Worm (Caenorhabditis elegans) whole organism, dauer: Measurements from ENCODE around the gene pigx-1.

Experiments
- unc-62 ChIP-seq: sonication (generic microtip); optimal IDR thresholded peaks from 2 replicates; lab custom pipeline; 2017; ENCODE audit warnings: missing biosample characterization, missing genetic modification reagents, missing genetic modification characterization

The pigx-1 gene

DNA sequence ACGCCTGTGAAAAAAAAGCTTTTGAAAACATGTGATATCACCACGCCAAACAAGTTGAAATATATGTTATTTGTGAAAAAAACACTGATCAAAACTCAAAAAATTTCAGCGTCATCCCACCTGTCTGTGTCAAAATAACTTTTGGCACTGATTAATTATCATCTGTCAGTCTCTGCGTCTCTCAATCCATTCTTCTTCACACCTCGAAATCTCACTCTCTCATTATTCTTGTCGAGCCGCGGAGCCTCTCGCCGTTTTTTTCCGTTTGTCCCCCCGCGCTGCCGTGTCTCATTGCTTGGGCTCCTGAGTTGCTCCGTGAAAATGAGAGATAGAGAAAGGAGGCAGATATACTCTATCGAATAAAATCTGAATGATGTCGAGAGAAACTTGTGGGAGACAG is 45.8 kb downstream of the pigx-1 start:
- TF ChIP-seq unc-62 (GFP tag; lab: Kevin White, UChicago): no peak

- TF ChIP-seq unc-62 (GFP tag; lab: Kevin White, UChicago): no peak
Measured at ce11 chrX:1046156-1046831, 50.5 kb downstream of the pigx-1 start, which contains the start of gene vpat-1. vpat-1 (minus strand) TSS chrX:1046206.
